Worm (Caenorhabditis elegans) whole organism, early embryonic: ENCODE results near the gene mgl-1.

Source experiments
- B0310.2 ChIP-seq: sonication (generic microtip); optimal IDR thresholded peaks from 2 replicates; lab custom pipeline; 2016; ENCODE audit warnings: mild to moderate bottlenecking, missing genetic modification characterization, missing compliant biosample characterization
- F13C5.2 ChIP-seq: sonication (generic microtip); optimal IDR thresholded peaks from 2 replicates; lab custom pipeline; 2017; ENCODE audit warnings: mild to moderate bottlenecking, missing genetic modification characterization, inconsistent platforms, missing compliant biosample characterization
- aly-1 ChIP-seq: sonication (generic microtip); optimal IDR thresholded peaks from 2 replicates; lab custom pipeline; 2016; ENCODE audit warnings: missing genetic modification characterization, missing compliant biosample characterization
- ama-1 ChIP-seq: fragments of 150-350 bp; optimal IDR thresholded peaks from 2 replicates; lab custom pipeline; 2014
- ceh-13 ChIP-seq: fragments of 200-800 bp; sonication (Bioruptor generic); optimal IDR thresholded peaks from 2 replicates; lab custom pipeline; 2018; ENCODE audit warnings: mild to moderate bottlenecking, missing genetic modification characterization, missing compliant biosample characterization
- ceh-36 ChIP-seq: sonication (generic microtip); optimal IDR thresholded peaks from 2 replicates; lab custom pipeline; 2016; ENCODE audit warnings: missing genetic modification characterization, inconsistent platforms, missing compliant biosample characterization
- ets-7 ChIP-seq: sonication (generic microtip); optimal IDR thresholded peaks from 2 replicates; lab custom pipeline; 2016; ENCODE audit warnings: missing genotype, missing genetic modification characterization, missing compliant biosample characterization
- flt-1 ChIP-seq: fragments of 200-800 bp; sonication (Bioruptor generic); IDR thresholded peaks from 2 replicates; pipeline ENCODE4 v1.3.6; 2022; ENCODE audit warnings: missing genetic modification characterization, missing compliant biosample characterization
- hmbx-1 ChIP-seq: sonication (generic microtip); optimal IDR thresholded peaks from 2 replicates; lab custom pipeline; 2016; ENCODE audit warnings: mild to moderate bottlenecking, missing genetic modification characterization, missing compliant biosample characterization
- hmg-4 ChIP-seq: fragments of 200-800 bp; sonication (Bioruptor generic); optimal IDR thresholded peaks from 2 replicates; lab custom pipeline; 2018; ENCODE audit warnings: mild to moderate bottlenecking, missing genetic modification characterization, missing compliant biosample characterization
- hnd-1 ChIP-seq: sonication (generic microtip); optimal IDR thresholded peaks from 2 replicates; lab custom pipeline; 2016; ENCODE audit warnings: missing genetic modification characterization, missing compliant biosample characterization
- pes-1 ChIP-seq: fragments of 200-800 bp; sonication (Bioruptor generic); IDR thresholded peaks from 2 replicates; pipeline ENCODE4 v1.3.6; 2022; ENCODE audit warnings: missing genetic modification reagents, missing genetic modification characterization, missing compliant biosample characterization
- scrt-1 ChIP-seq: fragments of 200-800 bp; sonication (Bioruptor generic); IDR thresholded peaks from 2 replicates; pipeline ENCODE4 v1.3.6; 2022; ENCODE audit warnings: missing genetic modification characterization, missing compliant biosample characterization
- sea-1 ChIP-seq: fragments of 200-800 bp; sonication (Bioruptor generic); conservative IDR thresholded peaks from 2 replicates; pipeline ENCODE4 v1.3.6; 2022; ENCODE audit warnings: missing genetic modification characterization, missing compliant biosample characterization
- tbx-11 ChIP-seq: fragments of 200-800 bp; sonication (Bioruptor generic); IDR thresholded peaks from 2 replicates; pipeline ENCODE4 v1.3.6; 2022; ENCODE audit warnings: missing genetic modification characterization, missing compliant biosample characterization
- tbx-37 ChIP-seq: fragments of 200-800 bp; sonication (Bioruptor generic); conservative IDR thresholded peaks from 2 replicates; pipeline ENCODE4 v1.3.6; 2022; ENCODE audit warnings: missing genetic modification reagents, missing genetic modification characterization, missing compliant biosample characterization
- tra-4 ChIP-seq: sonication (generic microtip); optimal IDR thresholded peaks from 2 replicates; lab custom pipeline; 2017; ENCODE audit warnings: missing genetic modification characterization, missing compliant biosample characterization

mgl-1 gene

ce11 chrX:9932226-9932773, 43.8 kb downstream of the mgl-1 start, which contains the start of gene tsp-21:
tsp-21 (plus strand) TSS chrX:9932371.
- TF ChIP-seq tbx-37, result peak; percentile 33; the same call in 1 of the 2 replicates
- TF ChIP-seq sea-1 (GFP tag; lab: Robert Waterston, UW), result peak; percentile 19; the same call in 1 of the 2 replicates
- TF ChIP-seq tbx-11 (GFP tag; lab: Robert Waterston, UW), result no peak
- TF ChIP-seq ama-1 (lab: Kevin White, UChicago), result no peak
- no peak for TF ChIP-seq pes-1
- TF ChIP-seq hnd-1 (tag; lab: Kevin White, UChicago), result no peak
- no peak for TF ChIP-seq hmbx-1 (tag; lab: Kevin White, UChicago)
- peak; percentile 66 for TF ChIP-seq aly-1 (tag; lab: Kevin White, UChicago)
- peak; percentile 59 for TF ChIP-seq B0310.2
- peak; percentile 68; the same call in 1 of the 2 replicates for TF ChIP-seq scrt-1
- peak; percentile 97 for TF ChIP-seq hmg-4 (GFP tag; lab: Kevin White, UChicago)
- peak; percentile 45 for TF ChIP-seq ceh-36 (tag; lab: Kevin White, UChicago)
- TF ChIP-seq flt-1, result peak; percentile 5; the same call in 1 of the 2 replicates
- peak; percentile 86 for TF ChIP-seq F13C5.2 (tag; lab: Kevin White, UChicago)
- no peak for TF ChIP-seq tra-4 (tag; lab: Kevin White, UChicago)
- TF ChIP-seq ceh-13 (GFP tag; lab: Kevin White, UChicago), result peak; percentile 5
- peak; percentile 52 for TF ChIP-seq ets-7 (tag; lab: Kevin White, UChicago)

- no peak for TF ChIP-seq hnd-1 (tag; lab: Kevin White, UChicago)
- 0 out of 2 replicates have a peak, but pooled peaks have one; percentile 16 for TF ChIP-seq tbx-11 (GFP tag; lab: Robert Waterston, UW)
- TF ChIP-seq ceh-13 (GFP tag; lab: Kevin White, UChicago), result no peak
- TF ChIP-seq sea-1 (GFP tag; lab: Robert Waterston, UW), result 0 out of 2 replicates have a peak, but pooled peaks have one; percentile 27
- peak; percentile 61 for TF ChIP-seq hmg-4 (GFP tag; lab: Kevin White, UChicago)
Measured at ce11 chrX:9931362-9931761, 44.7 kb downstream of the mgl-1 start, which contains the start of gene nra-3. nra-3 (minus strand) TSS chrX:9931462.

DNA sequence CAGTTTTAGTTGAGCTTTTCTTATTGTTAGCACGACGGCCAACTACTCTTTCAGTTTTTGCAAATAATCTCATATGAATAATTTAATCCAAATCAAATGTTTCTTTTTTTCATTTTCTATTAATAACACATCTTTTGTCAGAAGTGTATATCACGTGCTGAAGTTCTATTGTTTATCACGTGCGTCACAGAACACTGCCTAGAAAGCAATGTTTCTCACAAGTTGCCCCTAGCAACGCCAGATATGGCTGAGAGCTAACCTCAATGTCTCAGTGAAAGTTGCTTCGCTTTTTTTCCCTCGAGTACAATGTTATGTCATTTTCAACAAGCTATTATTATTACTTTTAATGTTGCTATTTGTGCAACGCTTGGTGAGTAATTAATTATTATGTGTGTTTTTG, 48.1 kb downstream of the mgl-1 start:
- no peak for TF ChIP-seq F13C5.2 (tag; lab: Kevin White, UChicago)
- no peak for TF ChIP-seq tra-4 (tag; lab: Kevin White, UChicago)
- TF ChIP-seq B0310.2, result no peak
- TF ChIP-seq ceh-13 (GFP tag; lab: Kevin White, UChicago), result no peak
- TF ChIP-seq scrt-1, result no peak
- TF ChIP-seq ets-7 (tag; lab: Kevin White, UChicago), result no peak
- TF ChIP-seq aly-1 (tag; lab: Kevin White, UChicago), result no peak
- no peak for TF ChIP-seq hmbx-1 (tag; lab: Kevin White, UChicago)
- TF ChIP-seq flt-1, result no peak
- no peak for TF ChIP-seq hmg-4 (GFP tag; lab: Kevin White, UChicago)
- TF ChIP-seq hnd-1 (tag; lab: Kevin White, UChicago), result no peak

DNA sequence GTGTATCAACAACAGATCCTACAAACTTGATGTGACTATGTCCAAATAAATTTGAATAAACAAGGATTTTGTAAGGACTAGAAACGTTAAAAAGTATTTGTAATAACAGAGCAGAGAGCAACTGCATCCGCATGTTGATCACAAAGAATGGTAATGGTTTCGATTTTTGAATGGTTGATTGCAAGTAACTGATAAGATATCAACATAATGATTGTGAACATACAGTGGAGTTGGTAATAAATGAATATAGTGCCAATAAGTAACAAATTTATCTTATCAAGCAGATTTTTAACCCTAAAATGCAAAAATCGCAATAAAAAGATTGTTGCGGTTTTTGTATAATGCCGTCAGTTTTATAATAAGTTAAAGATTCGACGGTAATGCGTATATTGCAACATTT, 51.1 kb downstream of the mgl-1 start, which contains the start of gene ugt-23:
TSS of gene ugt-23 (minus strand) at position 212 of the 400 bp plus-strand sequence.
- TF ChIP-seq aly-1 (tag; lab: Kevin White, UChicago), result no peak
- no peak for TF ChIP-seq hnd-1 (tag; lab: Kevin White, UChicago)
- no peak for TF ChIP-seq B0310.2
- no peak for TF ChIP-seq hmbx-1 (tag; lab: Kevin White, UChicago)
- no peak for TF ChIP-seq flt-1
- no peak for TF ChIP-seq F13C5.2 (tag; lab: Kevin White, UChicago)
- TF ChIP-seq ama-1 (lab: Kevin White, UChicago), result no peak
- no peak for TF ChIP-seq scrt-1

DNA sequence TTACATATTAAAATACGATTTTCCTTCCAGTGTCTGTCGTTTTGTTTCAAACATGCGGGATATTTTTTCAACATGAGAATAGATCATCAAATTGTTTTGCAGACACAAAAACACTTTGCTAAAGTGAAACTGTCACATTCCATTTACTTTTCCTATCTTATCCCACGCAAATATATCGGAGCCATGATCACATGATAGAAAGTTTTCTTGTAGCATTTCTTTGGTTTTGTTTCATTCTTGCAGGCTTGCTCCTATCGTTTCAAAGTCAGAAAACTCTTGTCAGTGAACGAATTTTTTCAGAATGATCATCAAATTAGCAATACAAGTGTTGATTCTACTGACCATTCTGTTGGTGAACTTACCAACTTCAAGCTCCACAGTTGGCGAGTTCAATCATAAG, 54.8 kb downstream of the mgl-1 start, which contains the start of gene C17G1.2:
TSS of gene C17G1.2 (plus strand) at position 301 of the 400 bp plus-strand sequence.
- TF ChIP-seq hmg-4 (GFP tag; lab: Kevin White, UChicago), result no peak
- no peak for TF ChIP-seq ceh-36 (tag; lab: Kevin White, UChicago)
- TF ChIP-seq F13C5.2 (tag; lab: Kevin White, UChicago), result no peak
- no peak for TF ChIP-seq tra-4 (tag; lab: Kevin White, UChicago)
- no peak for TF ChIP-seq pes-1
- no peak for TF ChIP-seq hmbx-1 (tag; lab: Kevin White, UChicago)
- no peak for TF ChIP-seq tbx-11 (GFP tag; lab: Robert Waterston, UW)
- no peak for TF ChIP-seq scrt-1
- no peak for TF ChIP-seq aly-1 (tag; lab: Kevin White, UChicago)
- no peak for TF ChIP-seq ceh-13 (GFP tag; lab: Kevin White, UChicago)

DNA sequence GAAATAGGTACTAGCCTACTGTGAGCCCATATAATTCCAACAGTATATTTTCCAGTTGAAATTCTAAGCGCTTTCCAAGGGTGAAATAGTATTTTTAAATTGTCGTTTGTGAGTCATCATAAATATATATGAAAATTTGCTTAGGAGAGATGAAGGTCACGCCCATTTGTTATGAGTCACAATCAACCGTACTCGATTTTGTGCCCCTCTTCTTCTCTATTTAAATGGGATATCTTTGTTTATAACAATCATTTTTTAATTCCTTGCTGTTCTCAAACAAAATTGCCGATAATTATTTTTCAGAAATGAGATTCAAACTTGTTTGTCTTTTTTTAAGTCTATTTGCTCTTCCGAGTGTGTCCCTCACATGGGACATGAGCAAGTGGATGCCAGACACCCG, 57.1 kb downstream of the mgl-1 start, which contains the start of gene folr-1:
TSS of gene folr-1 (plus strand) at position 301 of the 400 bp plus-strand sequence.
- no peak for TF ChIP-seq tbx-37
- no peak for TF ChIP-seq hnd-1 (tag; lab: Kevin White, UChicago)
- no peak for TF ChIP-seq tra-4 (tag; lab: Kevin White, UChicago)
- TF ChIP-seq tbx-11 (GFP tag; lab: Robert Waterston, UW), result no peak
- no peak for TF ChIP-seq B0310.2
- TF ChIP-seq sea-1 (GFP tag; lab: Robert Waterston, UW), result no peak
- no peak for TF ChIP-seq hmg-4 (GFP tag; lab: Kevin White, UChicago)
- TF ChIP-seq ceh-36 (tag; lab: Kevin White, UChicago), result no peak
- no peak for TF ChIP-seq scrt-1
- no peak for TF ChIP-seq pes-1
- TF ChIP-seq ets-7 (tag; lab: Kevin White, UChicago), result no peak
- no peak for TF ChIP-seq hmbx-1 (tag; lab: Kevin White, UChicago)
